Worm (Caenorhabditis elegans): ENCODE results near the gene C49F5.6.
"Not testable (repeated sequence)": the region's sequence is repeated elsewhere in the genome, so short reads cannot be mapped to it uniquely, and the experiment has no call there.

The C49F5.6 gene

ce11 chrX:11957246-11957645 is 30.9 kb upstream of the C49F5.6 start, which contains the start of gene T08D10.5:
Gene T08D10.5, plus strand, starts transcription at chrX:11957546.
- TF ChIP-seq F13C5.2 (tag; optimal IDR thresholded peaks at IDR 0.05), result no peak
- no peak for TF ChIP-seq ceh-13 (GFP tag; optimal IDR thresholded peaks at IDR 0.05)
- TF ChIP-seq hnd-1 (tag; optimal IDR thresholded peaks at IDR 0.05), result no peak
- no peak for TF ChIP-seq pes-1 (GFP tag; IDR thresholded peaks at IDR 0.05)
- no peak for TF ChIP-seq hmbx-1 (tag; optimal IDR thresholded peaks at IDR 0.05)
- no peak for TF ChIP-seq ama-1 (optimal IDR thresholded peaks at IDR 0.05)
- TF ChIP-seq tbx-11 (GFP tag; IDR thresholded peaks at IDR 0.05), result no peak
- no peak for TF ChIP-seq ceh-36 (tag; optimal IDR thresholded peaks at IDR 0.05)
- no peak for TF ChIP-seq tbx-37 (GFP tag; conservative IDR thresholded peaks at IDR 0.05)
- no peak for TF ChIP-seq B0310.2 (tag; optimal IDR thresholded peaks at IDR 0.05)

- no peak for TF ChIP-seq ama-1 (optimal IDR thresholded peaks at IDR 0.05)
- TF ChIP-seq tbx-37 (GFP tag; conservative IDR thresholded peaks at IDR 0.05), result no peak
- no peak for TF ChIP-seq F13C5.2 (tag; optimal IDR thresholded peaks at IDR 0.05)
- no peak for TF ChIP-seq ceh-36 (tag; optimal IDR thresholded peaks at IDR 0.05)
- TF ChIP-seq tbx-11 (GFP tag; IDR thresholded peaks at IDR 0.05), result no peak
- TF ChIP-seq ceh-13 (GFP tag; optimal IDR thresholded peaks at IDR 0.05), result no peak
Measured at ce11 chrX:11959838-11960237, 28.3 kb upstream of the C49F5.6 start, which contains the start of gene C49F5.8. Gene C49F5.8, plus strand, starts transcription at chrX:11960138.

- not testable (repeated sequence) for TF ChIP-seq tbx-37 (GFP tag; conservative IDR thresholded peaks at IDR 0.05); hnd-1 (tag; optimal IDR thresholded peaks at IDR 0.05); flt-1 (GFP tag; IDR thresholded peaks at IDR 0.05)
Measured at ce11 chrX:11961103-11961502, 27.0 kb upstream of the C49F5.6 start, which contains the start of gene C49F5.13. Gene C49F5.13, plus strand, starts transcription at chrX:11961403.

- TF ChIP-seq ceh-13 (GFP tag; optimal IDR thresholded peaks at IDR 0.05) (no peak), F13C5.2 (tag; optimal IDR thresholded peaks at IDR 0.05) (no peak)
Measured at ce11 chrX:11962050-11962788, 25.9 kb upstream of the C49F5.6 start.

ce11 chrX:11963659-11964058 is 24.5 kb upstream of the C49F5.6 start:
- TF ChIP-seq scrt-1 (GFP tag; IDR thresholded peaks at IDR 0.05) (no peak), tra-4 (tag; optimal IDR thresholded peaks at IDR 0.05) (no peak), flt-1 (GFP tag; IDR thresholded peaks at IDR 0.05) (no peak), ceh-36 (tag; optimal IDR thresholded peaks at IDR 0.05) (no peak), ets-7 (tag; optimal IDR thresholded peaks at IDR 0.05) (no peak), B0310.2 (tag; optimal IDR thresholded peaks at IDR 0.05) (no peak), pes-1 (GFP tag; IDR thresholded peaks at IDR 0.05) (no peak), tbx-37 (GFP tag; conservative IDR thresholded peaks at IDR 0.05) (no peak), sea-1 (GFP tag; conservative IDR thresholded peaks at IDR 0.05) (no peak), hnd-1 (tag; optimal IDR thresholded peaks at IDR 0.05) (no peak), F13C5.2 (tag; optimal IDR thresholded peaks at IDR 0.05) (no peak), ama-1 (optimal IDR thresholded peaks at IDR 0.05) (no peak), ceh-13 (GFP tag; optimal IDR thresholded peaks at IDR 0.05) (no peak), hmbx-1 (tag; optimal IDR thresholded peaks at IDR 0.05) (no peak), aly-1 (tag; optimal IDR thresholded peaks at IDR 0.05) (no peak), hmg-4 (GFP tag; optimal IDR thresholded peaks at IDR 0.05) (no peak), tbx-11 (GFP tag; IDR thresholded peaks at IDR 0.05) (no peak)

ce11 chrX:11964555-11964954 is 23.6 kb upstream of the C49F5.6 start:
- TF ChIP-seq ceh-36 (tag; optimal IDR thresholded peaks at IDR 0.05), result no peak
- TF ChIP-seq ets-7 (tag; optimal IDR thresholded peaks at IDR 0.05), result no peak

ce11 chrX:11965163-11965562 is 23.0 kb upstream of the C49F5.6 start:
- TF ChIP-seq ama-1 (optimal IDR thresholded peaks at IDR 0.05) (no peak), aly-1 (tag; optimal IDR thresholded peaks at IDR 0.05) (no peak), flt-1 (GFP tag; IDR thresholded peaks at IDR 0.05) (no peak), tbx-11 (GFP tag; IDR thresholded peaks at IDR 0.05) (no peak), sea-1 (GFP tag; conservative IDR thresholded peaks at IDR 0.05) (no peak), hnd-1 (tag; optimal IDR thresholded peaks at IDR 0.05) (no peak), ceh-36 (tag; optimal IDR thresholded peaks at IDR 0.05) (no peak)

- TF ChIP-seq tbx-11 (GFP tag; IDR thresholded peaks at IDR 0.05) (no peak), ceh-36 (tag; optimal IDR thresholded peaks at IDR 0.05) (no peak), hnd-1 (tag; optimal IDR thresholded peaks at IDR 0.05) (no peak), sea-1 (GFP tag; conservative IDR thresholded peaks at IDR 0.05) (no peak), hmg-4 (GFP tag; optimal IDR thresholded peaks at IDR 0.05) (no peak), B0310.2 (tag; optimal IDR thresholded peaks at IDR 0.05) (no peak), flt-1 (GFP tag; IDR thresholded peaks at IDR 0.05) (no peak), pes-1 (GFP tag; IDR thresholded peaks at IDR 0.05) (no peak), ets-7 (tag; optimal IDR thresholded peaks at IDR 0.05) (no peak)
Measured at ce11 chrX:11965663-11966304, 22.3 kb upstream of the C49F5.6 start, which contains the start of gene sams-1. Gene sams-1, plus strand, starts transcription at chrX:11965962.

Data from whole organism, early embryonic.